Fruit fly (Drosophila melanogaster) ovary, adult (tissue): ENCODE measurements around the gene CG44194.

ENCODE experiments used
- CG17801 ChIP-seq: fragments of 200-800 bp; optimal IDR thresholded peaks from 2 replicates; lab custom pipeline; 2019; ENCODE audit warnings: missing biosample characterization, mild to moderate bottlenecking, missing genetic modification characterization, moderate library complexity; ENCODE audit not compliant: partially characterized antibody

The CG44194 gene

DNA sequence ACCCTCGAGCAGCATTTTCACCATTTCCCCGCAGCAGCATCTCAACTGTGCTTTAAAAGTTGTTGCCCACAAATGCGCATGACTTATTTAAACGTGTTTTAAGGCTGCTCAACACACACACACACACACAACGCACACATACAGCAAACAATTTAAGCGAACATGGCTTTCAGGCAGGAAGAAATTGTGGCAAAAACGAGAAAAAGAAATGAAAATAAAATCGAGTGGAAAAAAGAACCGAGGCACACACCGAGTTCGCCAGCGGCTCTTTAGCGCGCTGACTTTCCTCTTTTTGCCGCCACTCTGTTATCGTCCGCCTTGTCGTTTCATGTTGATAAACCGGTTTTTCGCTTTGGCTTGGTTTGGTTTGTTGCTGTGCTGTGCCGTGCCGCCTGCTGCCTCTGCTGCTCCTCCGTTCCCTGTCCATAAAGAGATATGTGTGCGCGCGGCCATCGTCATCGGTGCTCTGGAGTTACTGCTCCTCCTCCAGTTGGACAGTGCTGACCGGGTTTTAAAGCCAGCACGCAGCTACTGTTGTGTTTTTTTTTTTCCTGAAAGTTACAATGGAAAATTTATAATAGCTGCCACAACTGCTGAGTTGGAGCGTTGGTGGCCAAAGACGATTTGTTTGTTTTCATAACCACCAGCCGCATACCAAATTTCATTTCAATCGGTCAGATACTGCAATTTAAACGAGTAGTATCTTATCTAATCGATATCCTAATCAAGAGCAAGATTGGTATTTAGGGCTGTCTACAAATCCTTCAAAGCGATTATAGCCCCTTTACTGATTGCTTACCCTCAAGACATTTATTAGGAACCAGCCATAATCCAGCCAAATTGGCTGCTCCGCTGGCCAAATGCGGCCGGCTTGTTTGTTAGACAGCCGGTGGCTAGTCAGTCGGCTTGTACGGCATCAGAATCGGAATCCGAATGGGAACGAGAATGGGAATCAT lies 18.6 kb upstream of the CG44194 start:
- no peak for TF ChIP-seq CG17801 (GFP tag; lab: Kevin White, UChicago)

DNA sequence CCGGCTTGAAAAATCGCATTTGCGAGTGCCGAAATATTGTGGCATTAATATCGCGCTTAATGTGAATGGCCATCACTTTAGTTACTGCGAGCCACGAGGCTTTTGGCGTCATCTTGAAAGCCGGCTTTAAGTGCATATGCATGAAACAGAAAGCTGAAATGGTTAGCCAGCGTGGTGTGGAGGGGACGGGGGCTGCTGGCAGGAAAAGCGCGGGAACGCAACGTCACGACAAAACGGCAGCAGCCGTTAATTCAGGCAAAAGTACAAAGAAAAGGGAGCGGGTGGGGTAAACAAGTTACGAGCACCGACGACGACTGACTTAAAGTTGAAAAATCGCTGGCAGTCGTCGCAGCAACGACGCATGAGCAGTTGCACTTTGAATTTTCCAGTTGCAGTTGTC lies 17.9 kb upstream of the CG44194 start:
- TF ChIP-seq CG17801 (GFP tag; lab: Kevin White, UChicago): no peak

DNA sequence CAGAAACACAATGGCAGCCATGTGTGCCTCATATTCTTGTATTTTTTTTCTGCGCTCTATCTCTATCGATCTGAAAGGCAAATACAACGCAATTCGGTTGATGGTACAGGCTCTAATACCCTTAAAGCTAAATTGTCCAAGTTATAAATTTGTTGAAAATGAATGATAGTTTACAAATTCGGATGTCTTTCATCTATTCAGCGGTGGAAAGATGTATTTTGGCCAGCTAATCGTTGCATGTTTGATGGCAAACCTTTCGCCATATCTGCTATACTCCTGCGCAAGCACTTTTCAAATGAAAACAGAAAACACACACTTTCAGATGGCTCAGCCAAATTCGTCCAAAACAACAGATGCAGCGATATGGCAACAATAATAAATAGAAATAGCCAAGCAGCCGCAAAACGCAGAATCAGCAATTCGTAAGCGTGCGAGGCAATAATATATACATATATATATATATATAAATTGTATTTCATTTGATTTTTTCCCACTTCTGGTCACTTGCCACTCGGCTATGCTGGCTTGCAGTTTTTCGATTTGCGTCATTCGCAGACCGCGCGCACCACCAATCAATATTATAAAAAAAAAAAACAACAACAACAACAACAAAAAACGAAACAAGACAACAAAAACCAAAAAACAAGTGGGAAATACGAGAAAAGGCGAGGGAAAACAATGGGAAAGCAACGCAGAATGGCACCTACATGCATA lies 16.8 kb upstream of the CG44194 start:
- TF ChIP-seq CG17801 (GFP tag; lab: Kevin White, UChicago): no peak

DNA sequence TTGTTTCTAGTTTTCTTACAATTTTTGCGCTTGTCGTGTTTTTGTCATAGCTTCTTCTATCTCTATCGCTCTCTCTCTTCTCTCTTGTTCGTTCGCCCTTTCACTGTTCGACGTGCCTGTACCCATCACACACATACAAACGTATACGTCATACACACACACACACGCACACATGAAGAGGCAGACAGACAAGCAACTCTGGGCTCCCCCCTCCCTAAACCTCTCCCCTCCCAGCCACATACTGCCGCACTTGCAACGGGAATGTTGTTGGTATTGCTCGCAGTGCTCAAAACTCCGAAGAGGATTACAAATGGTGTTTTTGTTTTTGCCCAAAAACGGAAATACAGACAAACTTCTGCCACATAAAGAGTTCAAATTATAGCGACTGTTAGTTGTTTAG lies 15.5 kb upstream of the CG44194 start:
- no peak for TF ChIP-seq CG17801 (GFP tag; lab: Kevin White, UChicago)

DNA sequence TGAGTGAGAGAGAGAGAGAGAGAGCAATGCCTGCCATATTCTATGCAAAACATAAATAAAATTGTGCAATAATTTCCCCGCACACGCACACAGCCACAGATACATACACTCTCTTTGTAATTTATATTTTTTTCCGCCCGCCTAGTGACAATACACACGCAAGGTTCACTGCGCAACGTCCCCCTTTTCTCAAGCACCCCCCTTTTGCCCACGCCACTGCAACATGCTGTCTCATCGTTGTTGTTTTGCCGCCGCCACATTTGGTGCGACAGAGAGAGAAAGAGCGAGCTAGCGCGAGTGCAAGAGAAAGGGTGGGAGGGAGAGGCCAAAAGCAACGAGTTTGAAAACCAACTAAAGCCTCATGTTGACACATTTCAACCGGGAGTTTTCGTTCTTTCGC lies 14.8 kb upstream of the CG44194 start:
- peak; percentile 39 for TF ChIP-seq CG17801 (GFP tag; lab: Kevin White, UChicago)

DNA sequence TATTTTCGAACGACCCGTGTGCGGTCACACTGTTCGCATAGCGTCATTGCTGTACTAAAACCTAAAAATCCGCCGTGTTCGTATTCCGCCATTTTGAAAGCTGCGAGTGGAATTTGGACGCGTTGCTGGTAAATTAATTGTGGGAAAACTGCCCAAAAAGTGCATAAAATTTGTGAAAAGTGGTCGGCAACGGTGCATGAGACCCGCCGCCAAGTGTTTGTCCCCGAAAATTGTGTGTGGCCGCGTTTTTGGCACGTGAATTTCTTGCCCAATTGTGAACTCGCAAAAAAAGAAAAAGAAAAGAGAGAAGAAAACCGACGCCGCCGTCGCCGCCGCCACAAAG lies 14.1 kb upstream of the CG44194 start, which contains the start of gene CtBP:
Gene CtBP, plus strand, starts transcription at position 29 of the 343 bp plus-strand sequence.
- no peak for TF ChIP-seq CG17801 (GFP tag; lab: Kevin White, UChicago)

DNA sequence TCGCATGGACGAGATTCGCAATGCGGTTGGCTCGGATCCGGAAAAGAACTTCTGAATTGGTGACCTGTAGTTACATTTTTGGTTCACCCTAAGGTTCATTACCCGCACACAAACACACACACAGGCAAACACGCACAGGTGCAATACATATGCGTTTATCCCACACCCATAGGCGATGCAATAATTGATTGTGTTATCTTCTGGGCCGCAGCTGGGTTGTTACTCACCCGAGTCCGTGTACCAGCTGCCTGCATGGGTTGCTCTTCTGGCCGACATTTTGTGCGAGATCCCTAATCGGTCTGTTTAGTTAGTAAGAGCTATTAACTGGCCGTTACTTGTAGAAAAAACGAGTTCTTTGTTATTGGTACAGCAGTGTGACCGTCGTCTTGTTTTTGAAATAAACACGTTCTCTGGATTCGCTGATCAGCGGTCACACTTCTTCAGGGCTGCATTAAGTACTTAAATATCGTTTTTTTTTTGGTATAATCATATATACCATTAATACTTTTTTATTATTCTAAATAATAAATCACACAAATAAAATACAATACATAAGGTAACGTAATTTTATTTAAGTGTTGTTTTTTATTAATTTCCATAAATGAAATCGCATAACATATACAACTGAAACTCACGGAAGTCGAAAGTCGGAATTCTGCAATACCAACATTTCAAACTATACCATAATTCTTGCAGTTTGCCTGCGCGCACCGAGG lies 13.5 kb upstream of the CG44194 start, which contains the start of gene CG8031:
Gene CG8031, minus strand, starts transcription at position 406 of the 716 bp plus-strand sequence.
- peak; percentile 14 for TF ChIP-seq CG17801 (GFP tag; lab: Kevin White, UChicago)

DNA sequence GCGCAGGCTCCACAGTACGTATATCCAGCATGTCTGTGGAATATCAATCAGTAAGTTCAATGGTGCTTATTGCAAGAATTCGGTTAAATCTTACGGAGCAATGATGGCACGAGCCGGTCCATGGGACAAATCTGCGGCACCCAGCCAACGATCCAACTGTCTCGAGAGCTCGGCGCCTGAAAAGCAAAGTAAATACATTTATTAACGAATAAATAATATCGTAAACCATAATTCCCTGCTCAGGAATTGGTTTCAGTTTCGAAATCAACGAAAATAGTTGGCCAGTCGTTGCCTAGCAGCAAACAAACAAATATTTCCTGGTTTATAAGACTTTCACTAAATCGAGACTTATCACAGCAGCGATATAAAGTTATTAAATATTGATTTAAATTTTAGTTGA lies 12.1 kb upstream of the CG44194 start, which contains the start of gene CG11656:
Gene CG11656, plus strand, starts transcription at position 301 of the 400 bp plus-strand sequence.
- TF ChIP-seq CG17801 (GFP tag; lab: Kevin White, UChicago): no peak

DNA sequence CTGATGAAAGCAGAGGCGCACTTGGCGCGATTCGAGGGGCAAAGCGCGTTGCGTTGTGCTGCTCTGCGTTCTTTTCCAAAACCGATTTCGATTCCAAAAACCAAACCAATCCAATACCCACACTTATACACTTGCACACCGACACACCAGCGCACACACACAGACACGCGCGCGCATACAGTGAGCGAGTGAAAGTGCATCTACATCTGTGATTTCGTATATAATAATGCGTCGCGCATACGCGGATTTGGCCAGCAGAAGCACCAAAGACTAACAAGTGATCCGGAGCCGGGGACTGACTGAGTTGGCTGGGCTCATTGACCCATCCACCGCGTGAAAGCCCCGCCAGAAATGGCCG lies 687 bp upstream of the CG44194 start:
- TF ChIP-seq CG17801 (GFP tag; lab: Kevin White, UChicago): peak; percentile 17

DNA sequence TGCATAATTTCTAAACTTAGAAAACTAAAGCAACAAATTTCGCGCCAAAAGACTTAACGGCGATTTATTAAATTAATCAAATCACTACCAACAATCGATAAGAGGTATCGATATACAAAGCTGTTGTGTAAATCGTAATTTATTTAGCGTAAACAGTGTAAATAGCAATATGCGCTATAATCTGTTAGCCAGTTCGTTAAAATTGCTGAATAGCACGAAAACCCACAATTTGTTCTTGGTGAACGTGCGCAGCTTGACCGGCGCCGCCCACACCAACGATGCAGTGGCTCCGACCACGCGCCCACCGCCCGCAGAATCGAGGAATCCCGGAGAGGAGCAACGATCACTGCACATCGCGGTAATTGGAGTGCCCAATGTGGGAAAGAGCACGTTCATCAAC lies 2.0 kb downstream of the CG44194 start, which contains the start of gene CG7488:
Gene CG7488, plus strand, starts transcription at position 99 of the 400 bp plus-strand sequence.
- TF ChIP-seq CG17801 (GFP tag; lab: Kevin White, UChicago): peak; percentile 12

DNA sequence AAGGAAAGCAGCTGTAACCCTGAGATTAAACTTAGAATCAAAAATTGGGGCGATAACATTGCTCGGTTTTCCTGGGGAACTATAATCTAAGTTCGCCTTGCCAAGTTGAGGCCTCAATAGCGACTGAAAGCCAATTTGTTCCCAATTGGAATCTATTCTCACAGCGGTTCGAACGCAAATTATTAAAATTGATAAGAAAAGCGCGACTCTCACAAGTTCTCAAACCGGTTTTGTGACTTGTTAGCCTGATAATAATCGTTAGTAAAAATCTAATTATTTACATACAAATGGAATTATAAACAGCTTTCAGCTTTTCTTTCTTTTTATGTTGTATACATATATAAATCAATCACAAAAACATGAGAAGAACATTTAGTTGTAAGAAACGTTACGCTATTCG lies 2.5 kb downstream of the CG44194 start, which contains the start of gene yellow-f2:
Gene yellow-f2, minus strand, starts transcription at position 101 of the 400 bp plus-strand sequence.
- no peak for TF ChIP-seq CG17801 (GFP tag; lab: Kevin White, UChicago)

DNA sequence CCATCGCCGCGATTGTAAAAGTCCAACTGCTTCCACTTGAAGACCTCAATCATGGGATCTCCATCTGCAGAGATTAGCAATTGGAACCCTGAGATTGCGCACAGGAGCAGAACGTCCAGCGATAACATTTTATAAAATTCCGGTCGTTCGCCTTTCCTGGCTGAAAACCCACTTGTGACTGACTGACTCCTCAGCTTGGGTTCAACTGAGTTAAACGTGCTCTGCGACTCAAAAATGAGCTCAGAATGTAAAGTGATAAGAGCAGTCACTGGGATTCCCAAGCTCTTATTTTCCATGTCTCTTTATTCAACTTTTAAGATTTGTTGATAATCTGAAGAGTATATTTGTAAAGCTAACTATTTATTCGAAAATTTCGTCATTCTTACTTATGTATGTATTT lies 4.5 kb downstream of the CG44194 start, which contains the start of gene yellow-f:
Gene yellow-f, minus strand, starts transcription at position 184 of the 400 bp plus-strand sequence.
- TF ChIP-seq CG17801 (GFP tag; lab: Kevin White, UChicago): no peak

DNA sequence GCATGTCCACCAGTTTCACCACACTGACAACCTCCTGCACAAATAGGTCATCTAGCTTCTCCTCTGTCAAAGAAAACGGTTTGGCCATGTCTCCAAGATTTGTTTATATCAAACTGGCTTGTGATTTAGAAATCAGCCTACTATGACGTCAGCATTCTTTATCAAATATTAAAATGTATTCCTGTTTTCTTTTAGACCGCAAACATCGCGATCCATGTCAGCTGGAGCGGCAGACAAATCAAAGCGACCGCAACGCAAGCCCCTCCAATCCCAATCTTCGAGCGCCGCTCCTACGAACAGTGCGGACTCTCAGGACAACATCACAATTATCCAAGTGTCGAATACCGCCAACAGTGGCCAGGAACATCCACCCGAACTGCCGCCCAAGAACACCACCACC lies 9.1 kb downstream of the CG44194 start, which contains the start of gene CG14383:
Gene CG14383, minus strand, starts transcription at position 101 of the 400 bp plus-strand sequence.
- no peak for TF ChIP-seq CG17801 (GFP tag; lab: Kevin White, UChicago)

DNA sequence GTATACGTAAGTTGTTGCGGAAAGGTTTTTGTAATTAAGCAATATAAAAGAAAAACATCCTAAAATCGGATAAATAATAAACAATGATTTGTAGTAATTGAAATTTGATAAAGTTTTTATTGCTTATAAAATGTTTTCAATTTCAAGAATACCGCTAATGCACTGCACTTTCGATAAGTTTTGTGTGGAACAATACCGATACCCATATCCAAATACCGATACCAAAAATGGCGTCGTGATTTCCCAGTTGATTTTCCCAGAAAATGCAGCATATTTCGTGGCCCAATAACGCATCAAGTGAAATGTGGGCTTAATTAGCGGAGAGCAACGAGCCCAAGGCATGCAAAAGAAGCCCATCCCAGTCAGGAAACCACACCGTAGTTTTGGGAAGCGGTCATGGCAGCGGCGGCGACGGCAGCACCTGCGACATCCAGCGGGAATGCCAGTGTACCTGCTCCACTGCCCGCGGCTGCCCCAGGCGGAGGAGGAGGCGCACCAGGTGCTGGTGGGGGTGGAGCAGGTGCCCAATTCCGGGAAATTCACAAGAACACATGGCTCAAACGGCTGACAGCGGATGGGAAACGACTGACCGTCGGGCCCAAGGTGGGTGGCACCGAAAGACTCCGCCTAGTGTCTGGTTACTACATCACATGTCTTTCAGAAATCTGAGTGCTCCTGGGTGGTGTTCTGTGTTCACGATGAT lies 11.5 kb downstream of the CG44194 start, which contains the start of gene CG31342:
Gene CG31342, plus strand, starts transcription at position 214 of the 703 bp plus-strand sequence.
- peak; percentile 48 for TF ChIP-seq CG17801 (GFP tag; lab: Kevin White, UChicago)
